Worm (Caenorhabditis elegans) whole organism, mixed stage, embryonic: Measurements from ENCODE around the gene D2089.3.

Experiments
- M03D4.4 ChIP-seq: sonication (generic microtip); optimal IDR thresholded peaks from 2 replicates; lab custom pipeline; 2017; ENCODE audit warnings: mild to moderate bottlenecking, missing genetic modification characterization, missing compliant biosample characterization
- bed-3 ChIP-seq: fragments of 200-800 bp; sonication (Bioruptor generic); optimal IDR thresholded peaks from 3 replicates; lab custom pipeline; 2018; ENCODE audit warnings: mild to moderate bottlenecking, missing genetic modification characterization, moderate library complexity, missing compliant biosample characterization
- blmp-1 ChIP-seq: fragments of 150-350 bp; optimal IDR thresholded peaks from 2 replicates; lab custom pipeline; 2014; ENCODE audit warnings: missing biosample characterization, missing genetic modification characterization
- ceh-83 ChIP-seq: fragments of 200-800 bp; sonication (Bioruptor generic); optimal IDR thresholded peaks from 2 replicates; lab custom pipeline; 2018; ENCODE audit warnings: mild to moderate bottlenecking, missing genetic modification characterization, missing compliant biosample characterization
- drap-1 ChIP-seq: fragments of 200-800 bp; sonication (Bioruptor generic); optimal IDR thresholded peaks from 3 replicates; lab custom pipeline; 2018; ENCODE audit warnings: mild to moderate bottlenecking, missing genetic modification characterization, missing compliant biosample characterization
- elt-1 ChIP-seq: sonication (generic microtip); optimal IDR thresholded peaks from 2 replicates; lab custom pipeline; 2017; ENCODE audit warnings: missing genetic modification characterization, mild to moderate bottlenecking, missing compliant biosample characterization, antibody characterized with exemption, moderate library complexity, borderline replicate concordance; ENCODE audit not compliant: insufficient read depth
- flh-1 ChIP-seq: fragments of 200-800 bp; sonication (Bioruptor generic); optimal IDR thresholded peaks from 2 replicates; lab custom pipeline; 2018; ENCODE audit warnings: mild to moderate bottlenecking, missing genetic modification characterization, moderate library complexity, missing compliant biosample characterization
- hlh-1 ChIP-seq: fragments of 150-350 bp; optimal IDR thresholded peaks from 2 replicates; lab custom pipeline; 2014; ENCODE audit warnings: missing biosample characterization, missing genetic modification reagents, missing genetic modification characterization
- lin-13 ChIP-seq: fragments of 150-350 bp; optimal IDR thresholded peaks from 2 replicates; lab custom pipeline; 2014; ENCODE audit warnings: missing biosample characterization, missing genetic modification characterization
- lin-32 ChIP-seq: fragments of 200-800 bp; sonication (Bioruptor generic); optimal IDR thresholded peaks from 2 replicates; lab custom pipeline; 2018; ENCODE audit warnings: mild to moderate bottlenecking, missing genetic modification characterization, missing compliant biosample characterization
- mep-1 ChIP-seq: fragments of 150-350 bp; optimal IDR thresholded peaks from 2 replicates; lab custom pipeline; 2017; ENCODE audit warnings: missing biosample characterization, missing genetic modification reagents, missing genetic modification characterization, inconsistent platforms
- mls-2 ChIP-seq: sonication (generic microtip); optimal IDR thresholded peaks from 2 replicates; lab custom pipeline; 2016; ENCODE audit warnings: mild to moderate bottlenecking, missing genetic modification characterization, moderate library complexity, missing compliant biosample characterization
- nhr-12 ChIP-seq: fragments of 150-350 bp; optimal IDR thresholded peaks from 2 replicates; lab custom pipeline; 2014; ENCODE audit warnings: missing biosample characterization, missing genetic modification characterization
- nhr-2 ChIP-seq: fragments of 150-350 bp; optimal IDR thresholded peaks from 2 replicates; lab custom pipeline; 2014; ENCODE audit warnings: missing biosample characterization, missing genetic modification characterization
- nhr-237 ChIP-seq: fragments of 150-350 bp; optimal IDR thresholded peaks from 2 replicates; lab custom pipeline; 2014; ENCODE audit warnings: missing biosample characterization, missing genetic modification characterization
- nhr-76 ChIP-seq: sonication (generic microtip); optimal IDR thresholded peaks from 2 replicates; lab custom pipeline; 2017; ENCODE audit warnings: missing biosample characterization, missing genetic modification characterization
- pha-4 ChIP-seq: fragments of 150-350 bp; optimal IDR thresholded peaks from 2 replicates; lab custom pipeline; 2018; ENCODE audit warnings: missing biosample characterization, missing genetic modification reagents, missing genetic modification characterization
- sem-2 ChIP-seq: fragments of 200-800 bp; sonication (Bioruptor generic); optimal IDR thresholded peaks from 2 replicates; lab custom pipeline; 2018; ENCODE audit warnings: mild to moderate bottlenecking, missing genetic modification characterization, missing compliant biosample characterization
- snpc-4 ChIP-seq: fragments of 150-350 bp; optimal IDR thresholded peaks from 2 replicates; lab custom pipeline; 2014; ENCODE audit warnings: missing biosample characterization, missing genetic modification characterization
- tbx-8 ChIP-seq: fragments of 200-800 bp; sonication (Bioruptor generic); optimal IDR thresholded peaks from 2 replicates; lab custom pipeline; 2018; ENCODE audit warnings: mild to moderate bottlenecking, missing genetic modification characterization, moderate library complexity, missing compliant biosample characterization
- unc-120 ChIP-seq: sonication (generic microtip); optimal IDR thresholded peaks from 2 replicates; lab custom pipeline; 2017; ENCODE audit warnings: missing genetic modification characterization, missing compliant biosample characterization; ENCODE audit not compliant: poor library complexity, severe bottlenecking
- unc-39 ChIP-seq: fragments of 150-350 bp; optimal IDR thresholded peaks from 2 replicates; lab custom pipeline; 2014; ENCODE audit warnings: missing biosample characterization, missing genetic modification characterization
- unc-62 ChIP-seq: fragments of 150-350 bp; optimal IDR thresholded peaks from 2 replicates; lab custom pipeline; 2014; ENCODE audit warnings: missing biosample characterization, missing genetic modification reagents, missing genetic modification characterization
- zip-8 ChIP-seq: fragments of 150-350 bp; optimal IDR thresholded peaks from 2 replicates; lab custom pipeline; 2014; ENCODE audit warnings: missing biosample characterization, missing genetic modification characterization
- ztf-11 ChIP-seq: fragments of 150-350 bp; optimal IDR thresholded peaks from 2 replicates; lab custom pipeline; 2014; ENCODE audit warnings: missing biosample characterization, missing genetic modification characterization

Gene D2089.3

ce11 chrII:10652112-10652511, 12.8 kb downstream of the D2089.3 start, which contains the start of gene nphp-1:
TSS of gene nphp-1 (minus strand) at chrII:10652256.
- TF ChIP-seq lin-32 (GFP tag; lab: Kevin White, UChicago) (peak; percentile 40), zip-8 (tag; lab: Kevin White, UChicago) (no peak), unc-120 (tag; lab: Kevin White, UChicago) (peak; percentile 12)

ce11 chrII:10646901-10647566, 17.9 kb downstream of the D2089.3 start, which contains the start of gene M28.10:
TSS of gene M28.10 (plus strand) at chrII:10647516.
- TF ChIP-seq drap-1 (GFP tag; lab: Kevin White, UChicago): no peak
- TF ChIP-seq unc-120 (tag; lab: Kevin White, UChicago): no peak
- TF ChIP-seq zip-8 (tag; lab: Kevin White, UChicago): no peak
- TF ChIP-seq nhr-237 (tag; lab: Kevin White, UChicago): no peak
- no peak for TF ChIP-seq hlh-1 (tag; lab: Kevin White, UChicago)
- TF ChIP-seq, all 35 proteins: peak for 0

ce11 chrII:10643403-10643802, 21.5 kb downstream of the D2089.3 start, which contains the start of gene M28.4:
TSS of gene M28.4 (plus strand) at chrII:10643703.
- TF ChIP-seq tbx-8 (GFP tag; lab: Kevin White, UChicago): no peak
- no peak for TF ChIP-seq drap-1 (GFP tag; lab: Kevin White, UChicago)

- no peak for TF ChIP-seq unc-62
- TF ChIP-seq bed-3: no peak
- TF ChIP-seq elt-1 (tag; lab: Kevin White, UChicago): no peak
- TF ChIP-seq blmp-1 (tag; lab: Kevin White, UChicago): no peak
- TF ChIP-seq lin-32 (GFP tag; lab: Kevin White, UChicago): no peak
- TF ChIP-seq unc-39 (tag; lab: Kevin White, UChicago): no peak
These were observed 25.8 kb downstream of the D2089.3 start, which contains the start of gene M28.9 for ce11 chrII:10639110-10639509. TSS of gene M28.9 (plus strand) at chrII:10639410.

- TF ChIP-seq blmp-1 (tag; lab: Kevin White, UChicago) (no peak), hlh-1 (tag; lab: Kevin White, UChicago) (no peak), flh-1 (GFP tag; lab: Kevin White, UChicago) (no peak), ztf-11 (tag; lab: Kevin White, UChicago) (no peak), nhr-237 (tag; lab: Kevin White, UChicago) (no peak), nhr-76 (tag; lab: Kevin White, UChicago) (no peak), unc-62 (no peak), nhr-12 (tag; lab: Kevin White, UChicago) (no peak), pha-4 (tag; lab: Kevin White, UChicago) (no peak), snpc-4 (no peak), mep-1 (tag; lab: Kevin White, UChicago) (no peak)
These were observed 34.0 kb downstream of the D2089.3 start for ce11 chrII:10630944-10631343.

- TF ChIP-seq drap-1 (GFP tag; lab: Kevin White, UChicago) (no peak), nhr-2 (tag; lab: Kevin White, UChicago) (no peak), mls-2 (tag; lab: Kevin White, UChicago) (no peak), M03D4.4 (tag; lab: Kevin White, UChicago) (no peak), ceh-83 (GFP tag; lab: Kevin White, UChicago) (no peak), sem-2 (GFP tag; lab: Kevin White, UChicago) (no peak), unc-62 (no peak)
These were observed 37.0 kb downstream of the D2089.3 start, which contains the start of gene M28.8 for ce11 chrII:10627963-10628362. TSS of gene M28.8 (plus strand) at chrII:10628263.

ce11 chrII:10627086-10627485, 37.8 kb downstream of the D2089.3 start:
- TF ChIP-seq tbx-8 (GFP tag; lab: Kevin White, UChicago) (no peak), bed-3 (no peak), nhr-76 (tag; lab: Kevin White, UChicago) (no peak), unc-39 (tag; lab: Kevin White, UChicago) (no peak), lin-13 (tag; lab: Kevin White, UChicago) (no peak), nhr-237 (tag; lab: Kevin White, UChicago) (no peak), elt-1 (tag; lab: Kevin White, UChicago) (no peak)
